Worm (Caenorhabditis elegans) whole organism, L4 larva: ENCODE results near the gene nol-9.
A peak's percentile ranks its signal among the peaks of the same experiment; 100 is the strongest.

Source experiments
- F26F4.8 ChIP-seq: fragments of 200-800 bp; sonication (Bioruptor generic); conservative IDR thresholded peaks from 2 replicates; pipeline ENCODE4 v1.3.6; 2022; ENCODE audit warnings: missing genetic modification characterization, missing compliant biosample characterization
- Y48G9A.11 ChIP-seq: fragments of 200-800 bp; sonication (Bioruptor generic); IDR thresholded peaks from 2 replicates; pipeline ENCODE4 v1.3.6; 2022; ENCODE audit warnings: missing genetic modification reagents, missing genetic modification characterization, missing compliant biosample characterization
- Y75B8A.6 ChIP-seq: fragments of 200-800 bp; sonication (Bioruptor generic); IDR thresholded peaks from 2 replicates; pipeline ENCODE4 v1.3.6; 2022; ENCODE audit warnings: missing genetic modification reagents, missing genetic modification characterization, missing compliant biosample characterization
- attf-4 ChIP-seq: sonication (generic microtip); optimal IDR thresholded peaks from 3 replicates; lab custom pipeline; 2017; ENCODE audit warnings: missing biosample characterization, missing genetic modification characterization
- gei-8 ChIP-seq: fragments of 200-800 bp; sonication (Bioruptor generic); optimal IDR thresholded peaks from 2 replicates; lab custom pipeline; 2018; ENCODE audit warnings: mild to moderate bottlenecking, missing genetic modification characterization, missing compliant biosample characterization
- lsy-2 ChIP-seq, 2 experiments: fragments of 150-350 bp in 1 of 2; sonication (generic microtip) in 1 of 2; optimal IDR thresholded peaks; 2 replicates each; lab custom pipeline; 2014 to 2017; ENCODE audit warnings: missing biosample characterization in 2 of 2, missing genetic modification characterization in 2 of 2
- mxl-2 ChIP-seq: fragments of 200-800 bp; sonication (Bioruptor generic); conservative IDR thresholded peaks from 2 replicates; pipeline ENCODE4 v1.3.6; 2022; ENCODE audit warnings: missing genetic modification reagents, missing genetic modification characterization, missing compliant biosample characterization
- nhr-11 ChIP-seq: fragments of 150-350 bp; optimal IDR thresholded peaks from 2 replicates; lab custom pipeline; 2014; ENCODE audit warnings: missing biosample characterization, missing genetic modification characterization
- spr-3 ChIP-seq: fragments of 200-800 bp; sonication (Bioruptor generic); optimal IDR thresholded peaks from 2 replicates; lab custom pipeline; 2018; ENCODE audit warnings: mild to moderate bottlenecking, missing genetic modification characterization, missing compliant biosample characterization
- vab-7 ChIP-seq: fragments of 200-800 bp; sonication (Bioruptor generic); IDR thresholded peaks from 2 replicates; pipeline ENCODE4 v1.3.6; 2022; ENCODE audit warnings: missing genetic modification reagents, missing genetic modification characterization, missing compliant biosample characterization

- no peak for TF ChIP-seq vab-7 (GFP tag; lab: Robert Waterston, UW)
- TF ChIP-seq F26F4.8 (GFP tag; lab: Robert Waterston, UW) = no peak
- TF ChIP-seq nhr-11 (tag; lab: Kevin White, UChicago) = no peak
- TF ChIP-seq mxl-2 (GFP tag; lab: Robert Waterston, UW) = no peak
- TF ChIP-seq gei-8 = no peak
- no peak for TF ChIP-seq Y48G9A.11 (GFP tag; lab: Robert Waterston, UW)
- no peak for TF ChIP-seq attf-4 (tag; lab: Kevin White, UChicago)
- no peak for TF ChIP-seq spr-3 (GFP tag; lab: Kevin White, UChicago)
- TF ChIP-seq Y75B8A.6 = no peak
- peak in 1 of 2 experiments; percentile 28 for TF ChIP-seq lsy-2 (tag; optimal IDR thresholded peaks at IDR 0.05; lab: Kevin White, UChicago)
Measured at ce11 chrIV:13412845-13413383, 9.4 kb upstream of the nol-9 start, which contains the start of gene gcl-1.
